ENCODE assay signal across 5 fruit fly cellular contexts in the genomic region with DNA sequence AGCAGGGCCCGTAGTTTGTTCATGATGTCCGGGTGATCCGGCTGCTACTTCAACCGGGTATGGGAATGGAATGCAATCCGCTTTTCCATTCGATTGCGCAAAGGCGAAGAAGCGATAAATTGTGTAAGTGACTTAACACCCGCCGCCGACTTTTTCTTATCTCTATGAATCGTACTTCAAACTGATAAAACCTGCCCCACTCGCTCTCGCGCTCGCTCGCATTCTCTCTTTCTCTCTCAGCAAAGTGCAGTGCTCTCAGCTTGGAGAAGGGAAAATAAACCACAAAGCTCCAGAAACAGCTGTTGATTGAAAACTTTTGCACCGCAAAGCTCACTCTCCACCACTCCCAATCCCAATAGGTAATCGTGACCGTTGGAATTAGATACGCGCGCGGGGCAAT.
A peak's percentile ranks its signal among the peaks of the same experiment; 100 is the strongest.
TF ChIP-seq lines count a peak whose summit lies in the region.

No protein-coding gene starts in this region.

- no peak for TF ChIP-seq CTCF in whole organism, embryonic (GFP tag; optimal IDR thresholded peaks at IDR 0.05; lab: Kevin White, UChicago)

TF ChIP-seq in whole organism, 6 proteins besides CTCF, POLR2A, EP300 and RAD21:
- TF ChIP-seq pan (optimal IDR thresholded peaks at IDR 0.05; lab: Kevin White, UChicago) = no peak
- TF ChIP-seq Dll (optimal IDR thresholded peaks at IDR 0.05; lab: Kevin White, UChicago) = peak; percentile 98
- TF ChIP-seq usp (GFP tag; optimal IDR thresholded peaks at IDR 0.05; lab: Kevin White, UChicago) = no peak
- no peak for TF ChIP-seq psq (optimal IDR thresholded peaks at IDR 0.05; lab: Kevin White, UChicago)
- peak in 1 of 2 experiments; percentile 16 for TF ChIP-seq EcR (GFP tag; optimal IDR thresholded peaks at IDR 0.05; lab: Kevin White, UChicago)
- no peak for TF ChIP-seq CG8478 (optimal IDR thresholded peaks at IDR 0.05; lab: Kevin White, UChicago)

TF ChIP-seq in whole organism, embryonic, 481 proteins besides CTCF, POLR2A, EP300 and RAD21 (continues in another document):
- TF ChIP-seq CG5953 (GFP tag; IDR thresholded peaks at IDR 0.05; lab: Robert Waterston, UW) (no peak), CG1024 (GFP tag; IDR thresholded peaks at IDR 0.05; lab: Robert Waterston, UW) (no peak), al (GFP tag; IDR thresholded peaks at IDR 0.05; lab: Robert Waterston, UW) (no peak), schlank (tag; optimal IDR thresholded peaks at IDR 0.05; lab: Kevin White, UChicago) (no peak), jing (GFP tag; optimal IDR thresholded peaks at IDR 0.05; lab: Kevin White, UChicago) (no peak), CG3726 (GFP tag; IDR thresholded peaks at IDR 0.05; lab: Robert Waterston, UW) (no peak), CG10959 (GFP tag; IDR thresholded peaks at IDR 0.05; lab: Robert Waterston, UW) (no peak), CG12155 (GFP tag; optimal IDR thresholded peaks at IDR 0.05; lab: Kevin White, UChicago) (no peak), CG15601 (tag; optimal IDR thresholded peaks at IDR 0.05; lab: Kevin White, UChicago) (no peak), Bteb2 (GFP tag; optimal IDR thresholded peaks at IDR 0.05; lab: Kevin White, UChicago) (no peak), corto (GFP tag; optimal IDR thresholded peaks at IDR 0.05; lab: Kevin White, UChicago) (peak; percentile 12), odd (GFP tag; optimal IDR thresholded peaks at IDR 0.05; lab: Kevin White, UChicago) (no peak), CG32532 (GFP tag; IDR thresholded peaks at IDR 0.05; lab: Robert Waterston, UW) (no peak), CG3065 (GFP tag; optimal IDR thresholded peaks at IDR 0.05; lab: Kevin White, UChicago) (no peak), caup (GFP tag; optimal IDR thresholded peaks at IDR 0.05; lab: Kevin White, UChicago; ENCODE audit: severe bottlenecking) (no peak), esg (GFP tag; conservative IDR thresholded peaks at IDR 0.05; lab: Robert Waterston, UW) (no peak), CG17385 (GFP tag; optimal IDR thresholded peaks at IDR 0.05; lab: Kevin White, UChicago) (peak; percentile 2), CG11398 (GFP tag; optimal IDR thresholded peaks at IDR 0.05; lab: Kevin White, UChicago) (no peak), HmgZ (tag; optimal IDR thresholded peaks at IDR 0.05; lab: Kevin White, UChicago) (no peak), psq (GFP tag; optimal IDR thresholded peaks at IDR 0.05; lab: Kevin White, UChicago) (no peak), CG9876 (GFP tag; optimal IDR thresholded peaks at IDR 0.05; lab: Kevin White, UChicago) (no peak)

TF ChIP-seq in whole organism, prepupa, 60 proteins besides CTCF, POLR2A, EP300 and RAD21:
- peak; percentile 57; the same call in 2 of the 3 replicates for TF ChIP-seq CG8119 (GFP tag; IDR thresholded peaks at IDR 0.05; lab: Robert Waterston, UW)
- no peak for TF ChIP-seq fd59A (GFP tag; optimal IDR thresholded peaks at IDR 0.05; lab: Kevin White, UChicago)
- TF ChIP-seq vri (GFP tag; optimal IDR thresholded peaks at IDR 0.05; lab: Kevin White, UChicago) = peak; percentile 92
- TF ChIP-seq CG4318 (GFP tag; optimal IDR thresholded peaks at IDR 0.05; lab: Kevin White, UChicago) = no peak
- TF ChIP-seq eg (GFP tag; IDR thresholded peaks at IDR 0.05; lab: Robert Waterston, UW) = peak; percentile 56; the same call in 2 of the 3 replicates
- TF ChIP-seq CG16779 (tag; optimal IDR thresholded peaks at IDR 0.05; lab: Kevin White, UChicago) = peak; percentile 27
- peak; percentile 42 for TF ChIP-seq fd85E (GFP tag; optimal IDR thresholded peaks at IDR 0.05; lab: Kevin White, UChicago)
- TF ChIP-seq CG6276 (GFP tag; optimal IDR thresholded peaks at IDR 0.05; lab: Kevin White, UChicago) = peak; percentile 63
- peak; percentile 15 for TF ChIP-seq CG9139 (GFP tag; optimal IDR thresholded peaks at IDR 0.05; lab: Kevin White, UChicago)
- no peak for TF ChIP-seq Blimp-1 (GFP tag; optimal IDR thresholded peaks at IDR 0.05; lab: Kevin White, UChicago)
- TF ChIP-seq CG8632 (GFP tag; optimal IDR thresholded peaks at IDR 0.05; lab: Kevin White, UChicago) = no peak
- TF ChIP-seq Gug (GFP tag; IDR thresholded peaks at IDR 0.05; lab: Robert Waterston, UW) = no peak
- TF ChIP-seq pdm3 (GFP tag; optimal IDR thresholded peaks at IDR 0.05; lab: Kevin White, UChicago) = no peak
- peak; percentile 37; the same call in 1 of the 2 replicates for TF ChIP-seq CG15336 (GFP tag; IDR thresholded peaks at IDR 0.05; lab: Robert Waterston, UW)
- TF ChIP-seq CG6854 (GFP tag; optimal IDR thresholded peaks at IDR 0.05; lab: Kevin White, UChicago) = peak; percentile 42
- peak; percentile 24 for TF ChIP-seq Sox102F (GFP tag; optimal IDR thresholded peaks at IDR 0.05; lab: Kevin White, UChicago)
- TF ChIP-seq ss (GFP tag; optimal IDR thresholded peaks at IDR 0.05; lab: Kevin White, UChicago) = peak in 1 of 2 experiments; percentile 4
- peak; percentile 27 for TF ChIP-seq Eip78C (GFP tag; lab: Kevin White, UChicago)
- no peak for TF ChIP-seq esn (GFP tag; optimal IDR thresholded peaks at IDR 0.05; lab: Kevin White, UChicago)
- peak; percentile 55; the same call in 2 of the 3 replicates for TF ChIP-seq CG6163 (GFP tag; IDR thresholded peaks at IDR 0.05; lab: Robert Waterston, UW)
- no peak for TF ChIP-seq topi (GFP tag; optimal IDR thresholded peaks at IDR 0.05; lab: Kevin White, UChicago)

TF ChIP-seq in whole organism, pupa, 21 proteins besides CTCF, POLR2A, EP300 and RAD21:
- peak; percentile 52 for TF ChIP-seq Pif1B (GFP tag; optimal IDR thresholded peaks at IDR 0.05; lab: Kevin White, UChicago)
- 0 out of 2 replicates have a peak, but pooled peaks have one; percentile 20 for TF ChIP-seq CG32121 (GFP tag; IDR thresholded peaks at IDR 0.05; lab: Robert Waterston, UW)
- no peak for TF ChIP-seq CG15710 (tag; optimal IDR thresholded peaks at IDR 0.05; lab: Kevin White, UChicago)
- TF ChIP-seq CG12605 (GFP tag; IDR thresholded peaks at IDR 0.05; lab: Robert Waterston, UW) = peak; percentile 46
- no peak for TF ChIP-seq CG9948 (tag; optimal IDR thresholded peaks at IDR 0.05; lab: Kevin White, UChicago)
- TF ChIP-seq CG4496 (GFP tag; IDR thresholded peaks at IDR 0.05; lab: Robert Waterston, UW) = no peak
- TF ChIP-seq fd96Ca (GFP tag; IDR thresholded peaks at IDR 0.05; lab: Robert Waterston, UW) = peak; percentile 44; the same call in 1 of the 3 replicates
- TF ChIP-seq gl (tag; optimal IDR thresholded peaks at IDR 0.05; lab: Kevin White, UChicago) = peak; percentile 25
- no peak for TF ChIP-seq Snoo (tag; optimal IDR thresholded peaks at IDR 0.05; lab: Kevin White, UChicago)
- TF ChIP-seq Ets98B (GFP tag; IDR thresholded peaks at IDR 0.05; lab: Robert Waterston, UW) = peak; percentile 53; the same call in 1 of the 2 replicates
- peak; percentile 87 for TF ChIP-seq EcR (GFP tag; optimal IDR thresholded peaks at IDR 0.05; lab: Kevin White, UChicago)

TF ChIP-seq in whole organism, wandering third instar larva, 38 proteins besides CTCF, POLR2A, EP300 and RAD21:
- TF ChIP-seq dl (GFP tag; optimal IDR thresholded peaks at IDR 0.05; lab: Kevin White, UChicago; ENCODE audit: insufficient read depth in 1 of 2, partially characterized antibody in 2 of 2) = peak; percentile 83 to 93
- peak; percentile 80 for TF ChIP-seq Vsx2 (GFP tag; optimal IDR thresholded peaks at IDR 0.05; lab: Kevin White, UChicago; ENCODE audit: partially characterized antibody)
- peak; percentile 50 for TF ChIP-seq Rel (GFP tag; optimal IDR thresholded peaks at IDR 0.05; lab: Kevin White, UChicago)
- no peak for TF ChIP-seq Rel (tag; optimal IDR thresholded peaks at IDR 0.05; lab: Kevin White, UChicago)
- TF ChIP-seq CrebA (GFP tag; optimal IDR thresholded peaks at IDR 0.05; lab: Kevin White, UChicago; ENCODE audit: borderline replicate concordance) = peak; percentile 51
- peak; percentile 96 for TF ChIP-seq Dif (GFP tag; optimal IDR thresholded peaks at IDR 0.05; lab: Kevin White, UChicago; ENCODE audit: partially characterized antibody)
- TF ChIP-seq CG32264 (GFP tag; optimal IDR thresholded peaks at IDR 0.05; lab: Kevin White, UChicago) = no peak
- no peak for TF ChIP-seq usp (GFP tag; optimal IDR thresholded peaks at IDR 0.05; lab: Kevin White, UChicago)
- peak; percentile 61 for TF ChIP-seq Hr83 (GFP tag; optimal IDR thresholded peaks at IDR 0.05; lab: Kevin White, UChicago; ENCODE audit: poor library complexity, severe bottlenecking)
TF ChIP-seq in whole organism, wandering third instar larva: peak in this region for 6.
